Worm (Caenorhabditis elegans): ENCODE measurements around the gene T19A5.3.

DNA sequence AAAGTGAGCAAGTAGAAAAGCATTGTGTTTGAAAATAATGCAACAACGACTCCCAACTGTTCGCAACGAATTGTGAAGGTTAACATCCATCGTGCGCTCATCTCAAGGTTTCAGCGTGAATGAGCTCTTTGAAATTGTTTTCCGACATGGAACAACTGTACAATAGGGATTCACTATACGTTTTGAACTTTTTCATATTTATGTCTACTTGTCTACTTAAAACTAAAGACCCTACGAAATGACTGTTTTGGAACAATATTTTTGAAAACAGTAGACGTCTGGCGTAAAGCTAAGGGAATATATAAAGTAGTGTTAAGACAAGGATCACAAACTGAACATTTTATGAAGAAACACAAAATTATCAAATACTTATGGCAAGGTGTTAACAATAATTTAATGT lies 39.7 kb upstream of the T19A5.3 start, which contains the start of gene str-86:
- no peak for TF ChIP-seq mep-1 (tag; optimal IDR thresholded peaks at IDR 0.05)
- TF ChIP-seq nhr-237 (tag; optimal IDR thresholded peaks at IDR 0.05): no peak
- TF ChIP-seq elt-1 (tag; optimal IDR thresholded peaks at IDR 0.05; ENCODE audit: borderline replicate concordance, insufficient read depth): no peak

All from whole organism, mixed stage, embryonic.